Worm (Caenorhabditis elegans): ENCODE measurements around the gene C07A9.9.
"Not testable (repeated sequence)": the region's sequence is repeated elsewhere in the genome, so short reads cannot be mapped to it uniquely, and the experiment has no call there.

- not testable (repeated sequence) for TF ChIP-seq him-1, dao-5 (tag; optimal IDR thresholded peaks at IDR 0.05)
Measured at ce11 chrIII:9681206-9681605, 13.8 kb upstream of the C07A9.9 start, which contains the start of gene C07A9.13.

Measured in whole organism, L4/young adult.